Worm (Caenorhabditis elegans): ENCODE data around the gene rhi-1.

Gene rhi-1

DNA sequence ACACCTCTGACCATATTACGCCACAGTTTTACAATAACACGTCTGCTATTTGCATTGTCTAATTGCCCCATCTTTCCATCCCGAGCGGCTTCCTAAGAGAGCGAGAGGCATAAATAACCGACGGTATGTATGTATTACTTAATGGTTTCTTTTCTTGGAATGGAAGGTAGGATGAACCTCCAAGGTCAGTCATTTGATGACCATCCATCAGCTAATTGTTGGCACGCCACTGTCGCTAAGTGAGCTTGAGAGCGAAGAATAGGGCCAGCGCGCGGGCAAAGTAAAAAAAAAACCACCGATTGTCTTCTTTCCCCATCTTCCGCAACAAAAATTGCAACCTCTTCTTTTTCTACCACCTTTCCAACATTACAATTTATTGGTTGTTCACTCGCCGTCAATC, 47.7 kb downstream of the rhi-1 start:
- TF ChIP-seq F57C9.4 (tag; optimal IDR thresholded peaks at IDR 0.05) (no peak), lag-1 (GFP tag; IDR thresholded peaks at IDR 0.05) (no peak)
